Worm (Caenorhabditis elegans): ENCODE results near the gene K04F1.8.

ce11 chrV:1626720-1627119, 40.3 kb upstream of the K04F1.8 start, which contains the start of gene nhr-237:
- TF ChIP-seq ces-1 (GFP tag; optimal IDR thresholded peaks at IDR 0.05) (no peak), pha-4 (tag; optimal IDR thresholded peaks at IDR 0.05) (no peak), snpc-4 (tag; optimal IDR thresholded peaks at IDR 0.05) (no peak), nhr-76 (tag; optimal IDR thresholded peaks at IDR 0.05) (no peak), unc-120 (tag; optimal IDR thresholded peaks at IDR 0.05; ENCODE audit: poor library complexity, severe bottlenecking) (no peak), unc-62 (GFP tag; optimal IDR thresholded peaks at IDR 0.05) (no peak), mls-2 (tag; optimal IDR thresholded peaks at IDR 0.05) (no peak)

All from whole organism, mixed stage, embryonic.